Fruit fly (Drosophila melanogaster) whole organism, prepupa: ENCODE data around the gene CG32225.

Experiments
- CG10631 ChIP-seq: fragments of 200-800 bp; sonication (Bioruptor generic); optimal IDR thresholded peaks from 2 replicates; lab custom pipeline; 2016; ENCODE audit warnings: missing biosample characterization, missing genetic modification characterization
- CG15336 ChIP-seq: fragments of 200-800 bp; sonication (Bioruptor generic); IDR thresholded peaks from 2 replicates; pipeline ENCODE4 v1.3.6; 2022; ENCODE audit warnings: missing biosample characterization, missing genetic modification characterization
- CG1621 ChIP-seq: fragments of 200-800 bp; sonication (Bioruptor generic); optimal IDR thresholded peaks from 3 replicates; lab custom pipeline; 2018; ENCODE audit warnings: missing biosample characterization, mild to moderate bottlenecking, missing genetic modification characterization
- CG3032 ChIP-seq: fragments of 200-800 bp; optimal IDR thresholded peaks from 2 replicates; lab custom pipeline; 2019; ENCODE audit warnings: missing biosample characterization, mild to moderate bottlenecking, missing genetic modification characterization, moderate library complexity
- CG31627 ChIP-seq: fragments of 200-800 bp; sonication (Bioruptor generic); optimal IDR thresholded peaks from 3 replicates; lab custom pipeline; 2016; ENCODE audit warnings: missing biosample characterization, missing genetic modification characterization
- CG32006 ChIP-seq: fragments of 200-800 bp; sonication (Bioruptor generic); optimal IDR thresholded peaks from 3 replicates; lab custom pipeline; 2017; ENCODE audit warnings: missing biosample characterization, mild to moderate bottlenecking, missing genetic modification characterization
- CG34406 ChIP-seq: fragments of 200-800 bp; sonication (Bioruptor generic); optimal IDR thresholded peaks from 3 replicates; lab custom pipeline; 2016; ENCODE audit warnings: missing biosample characterization, missing genetic modification characterization
- CG3919 ChIP-seq: fragments of 200-800 bp; sonication (Bioruptor generic); optimal IDR thresholded peaks from 3 replicates; lab custom pipeline; 2016; ENCODE audit warnings: missing biosample characterization, missing genetic modification characterization
- CG6163 ChIP-seq: fragments of 200-800 bp; sonication (Bioruptor generic); IDR thresholded peaks from 3 replicates; pipeline ENCODE4 v1.3.6; 2022; ENCODE audit warnings: missing biosample characterization, missing genetic modification characterization
- CG6276 ChIP-seq: fragments of 200-800 bp; sonication (Bioruptor generic); optimal IDR thresholded peaks from 2 replicates; lab custom pipeline; 2017; ENCODE audit warnings: missing biosample characterization, mild to moderate bottlenecking, missing genetic modification characterization
- CG7368 ChIP-seq: fragments of 200-800 bp; sonication (Bioruptor generic); optimal IDR thresholded peaks from 3 replicates; lab custom pipeline; 2016; ENCODE audit warnings: missing biosample characterization, missing genetic modification characterization
- CG9139 ChIP-seq: fragments of 200-800 bp; sonication (Bioruptor generic); optimal IDR thresholded peaks from 3 replicates; lab custom pipeline; 2017; ENCODE audit warnings: missing biosample characterization, mild to moderate bottlenecking, missing genetic modification characterization
- Eip78C ChIP-seq: fragments of 200-800 bp; sonication (Bioruptor generic); peaks from one replicate; lab custom pipeline; 2016; ENCODE audit warnings: missing biosample characterization, missing genetic modification characterization
- Ets96B ChIP-seq: fragments of 200-800 bp; optimal IDR thresholded peaks from 2 replicates; lab custom pipeline; 2019; ENCODE audit warnings: missing biosample characterization, mild to moderate bottlenecking, missing genetic modification characterization, moderate library complexity
- Hr39 ChIP-seq: fragments of 200-800 bp; sonication (Bioruptor generic); optimal IDR thresholded peaks from 2 replicates; lab custom pipeline; 2016; ENCODE audit warnings: missing biosample characterization, missing genetic modification characterization
- Hr4 ChIP-seq: fragments of 200-800 bp; sonication (Bioruptor generic); optimal IDR thresholded peaks from 3 replicates; lab custom pipeline; 2016; ENCODE audit warnings: missing biosample characterization, missing genetic modification characterization
- Met ChIP-seq: fragments of 200-800 bp; sonication (Bioruptor generic); optimal IDR thresholded peaks from 3 replicates; lab custom pipeline; 2016; ENCODE audit warnings: missing biosample characterization, missing genetic modification characterization
- Smox ChIP-seq: fragments of 200-800 bp; sonication (Bioruptor generic); optimal IDR thresholded peaks from 3 replicates; lab custom pipeline; 2016; ENCODE audit warnings: missing biosample characterization, missing genetic modification characterization
- Sox102F ChIP-seq: fragments of 200-800 bp; sonication (Bioruptor generic); optimal IDR thresholded peaks from 2 replicates; lab custom pipeline; 2016; ENCODE audit warnings: missing biosample characterization, mild to moderate bottlenecking, missing genetic modification characterization
- Sox14 ChIP-seq: fragments of 200-800 bp; sonication (Bioruptor generic); optimal IDR thresholded peaks from 3 replicates; lab custom pipeline; 2016; ENCODE audit warnings: missing biosample characterization, missing genetic modification characterization
- achi ChIP-seq: fragments of 200-800 bp; sonication (Bioruptor generic); optimal IDR thresholded peaks from 3 replicates; lab custom pipeline; 2016; ENCODE audit warnings: missing biosample characterization, missing genetic modification characterization
- cyc ChIP-seq: fragments of 200-800 bp; sonication (Bioruptor generic); optimal IDR thresholded peaks from 3 replicates; lab custom pipeline; 2016; ENCODE audit warnings: missing biosample characterization, missing genetic modification characterization
- dsx ChIP-seq: fragments of 200-800 bp; optimal IDR thresholded peaks from 3 replicates; lab custom pipeline; 2019; ENCODE audit warnings: missing biosample characterization, mild to moderate bottlenecking, missing genetic modification characterization, moderate library complexity; ENCODE audit not compliant: poor library complexity, severe bottlenecking
- esn ChIP-seq: fragments of 200-800 bp; sonication (Bioruptor generic); optimal IDR thresholded peaks from 2 replicates; lab custom pipeline; 2016; ENCODE audit warnings: missing biosample characterization, mild to moderate bottlenecking, missing genetic modification characterization, moderate library complexity
- fd85E ChIP-seq: fragments of 200-800 bp; sonication (Bioruptor generic); optimal IDR thresholded peaks from 3 replicates; lab custom pipeline; 2016; ENCODE audit warnings: missing biosample characterization, missing genetic modification characterization
- fkh ChIP-seq: fragments of 200-800 bp; sonication (Bioruptor generic); optimal IDR thresholded peaks from 3 replicates; lab custom pipeline; 2017; ENCODE audit warnings: missing biosample characterization, mild to moderate bottlenecking, missing genetic modification characterization, moderate library complexity
- lz ChIP-seq: fragments of 200-800 bp; sonication (Bioruptor generic); optimal IDR thresholded peaks from 3 replicates; lab custom pipeline; 2016; ENCODE audit warnings: missing biosample characterization, missing genetic modification characterization
- net ChIP-seq: fragments of 200-800 bp; sonication (Bioruptor generic); optimal IDR thresholded peaks from 3 replicates; lab custom pipeline; 2016; ENCODE audit warnings: missing biosample characterization, missing genetic modification characterization
- ss ChIP-seq, 2 experiments: fragments of 200-800 bp; sonication (Bioruptor generic); optimal IDR thresholded peaks; 2 replicates in 1 of 2; 3 replicates in 1 of 2; lab custom pipeline; 2017 to 2018; ENCODE audit warnings: mild to moderate bottlenecking in 2 of 2, missing biosample characterization in 2 of 2, missing genetic modification characterization in 2 of 2, moderate library complexity in 1 of 2
- svp ChIP-seq: fragments of 200-800 bp; sonication (Bioruptor generic); peaks from one replicate; lab custom pipeline; 2016; ENCODE audit warnings: missing biosample characterization, missing genetic modification characterization
- topi ChIP-seq: fragments of 200-800 bp; sonication (Bioruptor generic); optimal IDR thresholded peaks from 3 replicates; lab custom pipeline; 2016; ENCODE audit warnings: missing biosample characterization, missing genetic modification characterization

CG32225 gene

DNA sequence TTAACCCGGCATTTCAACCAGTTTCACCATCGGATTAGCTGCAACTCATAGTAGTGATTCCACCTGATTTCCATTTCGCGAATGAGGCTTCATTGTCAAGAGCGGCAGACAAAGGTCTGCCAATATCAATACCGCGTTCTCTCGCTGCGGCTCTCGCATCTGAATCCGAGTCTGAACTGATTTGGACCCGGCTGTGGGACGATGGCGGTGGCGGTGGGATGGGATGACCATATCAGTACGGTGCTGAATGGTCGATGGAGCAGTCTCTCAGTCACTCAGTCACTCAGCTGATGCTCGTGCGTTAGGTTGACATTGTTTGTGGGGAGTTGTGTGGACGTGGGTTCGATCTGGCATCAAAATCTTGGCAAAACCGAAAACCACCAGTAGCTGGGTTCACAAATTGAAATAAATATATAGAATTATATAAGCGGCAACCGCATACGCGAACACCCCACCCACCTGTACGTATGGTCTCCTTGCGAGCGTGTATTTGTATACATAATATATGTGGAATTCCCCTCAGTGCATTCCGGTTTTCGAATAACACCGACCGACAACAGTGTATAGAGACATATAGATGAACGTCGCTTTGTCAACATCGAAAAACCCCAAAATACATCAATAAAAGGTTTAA is 11.0 kb upstream of the CG32225 start, which contains the start of gene Spn77Ba (continued):
- TF ChIP-seq Ets96B (tag; lab: Kevin White, UChicago) (no peak), CG3032 (tag; lab: Kevin White, UChicago) (no peak), CG15336 (GFP tag; lab: Robert Waterston, UW) (no peak), CG6276 (no peak), Hr4 (GFP tag; lab: Kevin White, UChicago) (no peak), Sox14 (GFP tag; lab: Kevin White, UChicago) (peak; percentile 42), Hr39 (GFP tag; lab: Kevin White, UChicago) (no peak), Smox (no peak), CG3919 (GFP tag; lab: Kevin White, UChicago) (peak; percentile 58), CG6163 (GFP tag; lab: Robert Waterston, UW) (peak; percentile 68; the same call in 2 of the 3 replicates), CG7368 (GFP tag; lab: Kevin White, UChicago) (peak; percentile 42), net (peak; percentile 57), ss (GFP tag; optimal IDR thresholded peaks at IDR 0.05; lab: Kevin White, UChicago) (peak; percentile 62 to 71), svp (peak; percentile 89), Sox102F (GFP tag; lab: Kevin White, UChicago) (peak; percentile 23), lz (no peak), dsx (GFP tag; lab: Kevin White, UChicago) (peak; percentile 57), CG10631 (GFP tag; lab: Kevin White, UChicago) (no peak), esn (GFP tag; lab: Kevin White, UChicago) (no peak), CG32006 (GFP tag; lab: Kevin White, UChicago) (no peak)

dm6 chr3L:20313469-20313868 is 7.4 kb upstream of the CG32225 start, which contains the start of gene alphaSnap:
Gene alphaSnap (plus strand): TSS chr3L:20313632.
- TF ChIP-seq CG3032 (tag; lab: Kevin White, UChicago) (peak; percentile 14), net (no peak), esn (GFP tag; lab: Kevin White, UChicago) (peak; percentile 51), Eip78C (GFP tag; lab: Kevin White, UChicago) (peak; percentile 83), fkh (peak; percentile 56), Sox14 (GFP tag; lab: Kevin White, UChicago) (peak; percentile 46), dsx (GFP tag; lab: Kevin White, UChicago) (peak; percentile 19), topi (peak; percentile 35), CG7368 (GFP tag; lab: Kevin White, UChicago) (no peak), CG1621 (peak; percentile 26), Met (no peak), CG31627 (GFP tag; lab: Kevin White, UChicago) (peak; percentile 29), ss (GFP tag; optimal IDR thresholded peaks at IDR 0.05; lab: Kevin White, UChicago) (peak in 1 of 2 experiments; percentile 5), cyc (peak; percentile 11)

- TF ChIP-seq esn (GFP tag; lab: Kevin White, UChicago) (peak; percentile 33), CG6163 (GFP tag; lab: Robert Waterston, UW) (no peak), Sox14 (GFP tag; lab: Kevin White, UChicago) (peak; percentile 47), fd85E (no peak), lz (peak; percentile 19), CG15336 (GFP tag; lab: Robert Waterston, UW) (no peak), CG1621 (peak; percentile 80), CG6276 (no peak), achi (GFP tag; lab: Kevin White, UChicago) (peak; percentile 63), CG31627 (GFP tag; lab: Kevin White, UChicago) (peak; percentile 27), CG3032 (tag; lab: Kevin White, UChicago) (peak; percentile 11), cyc (peak; percentile 36), topi (peak; percentile 23), CG34406 (GFP tag; lab: Kevin White, UChicago) (no peak), Eip78C (GFP tag; lab: Kevin White, UChicago) (peak; percentile 61), CG9139 (no peak)
- TF ChIP-seq, all 60 proteins: peak for 10
Measured at dm6 chr3L:20309758-20310733, 4.0 kb upstream of the CG32225 start.
